Worm (Caenorhabditis elegans) whole organism, L1 larva: ENCODE measurements around the gene ZK697.8.
A peak's percentile ranks its signal among the peaks of the same experiment; 100 is the strongest.

Experiments used
- Y116A8C.19 ChIP-seq: sonication (generic microtip); optimal IDR thresholded peaks from 2 replicates; lab custom pipeline; 2016; ENCODE audit warnings: missing compliant biosample characterization, missing genetic modification characterization, borderline replicate concordance
- ama-1 ChIP-seq: fragments of 150-350 bp; optimal IDR thresholded peaks from 2 replicates; lab custom pipeline; 2014
- ceh-82 ChIP-seq, 3 experiments: fragments of 150-350 bp in 1 of 3; sonication (generic microtip) in 2 of 3; optimal IDR thresholded peaks; 2 replicates each; lab custom pipeline; 2014 to 2017; ENCODE audit warnings: missing biosample characterization in 3 of 3, missing genetic modification characterization in 3 of 3
- ceh-88 ChIP-seq: fragments of 200-800 bp; sonication (Bioruptor generic); IDR thresholded peaks from 2 replicates; pipeline ENCODE4 v1.3.6; 2022; ENCODE audit warnings: missing genetic modification characterization, missing compliant biosample characterization
- ceh-90 ChIP-seq: sonication (generic microtip); optimal IDR thresholded peaks from 2 replicates; lab custom pipeline; 2016; ENCODE audit warnings: missing genetic modification characterization, missing compliant biosample characterization
- dsc-1 ChIP-seq: sonication (generic microtip); optimal IDR thresholded peaks from 2 replicates; lab custom pipeline; 2016; ENCODE audit warnings: mild to moderate bottlenecking, missing genetic modification characterization, missing compliant biosample characterization
- fkh-10 ChIP-seq: sonication (generic microtip); optimal IDR thresholded peaks from 2 replicates; lab custom pipeline; 2017; ENCODE audit warnings: missing biosample characterization, missing genetic modification reagents, missing genetic modification characterization
- fkh-4 ChIP-seq: sonication (generic microtip); optimal IDR thresholded peaks from 2 replicates; lab custom pipeline; 2016; ENCODE audit warnings: missing compliant biosample characterization, missing genetic modification characterization, borderline replicate concordance
- fkh-8 ChIP-seq: sonication (generic microtip); optimal IDR thresholded peaks from 2 replicates; lab custom pipeline; 2016; ENCODE audit warnings: mild to moderate bottlenecking, missing genetic modification characterization, missing compliant biosample characterization
- fos-1 ChIP-seq: fragments of 150-350 bp; optimal IDR thresholded peaks from 2 replicates; lab custom pipeline; 2014; ENCODE audit warnings: missing biosample characterization, missing genetic modification characterization
- irx-1 ChIP-seq: sonication (generic microtip); optimal IDR thresholded peaks from 2 replicates; lab custom pipeline; 2016; ENCODE audit warnings: missing genetic modification characterization, missing compliant biosample characterization
- isw-1 ChIP-seq: fragments of 200-800 bp; sonication (Bioruptor generic); IDR thresholded peaks from 2 replicates; pipeline ENCODE4 v1.3.6; 2022; ENCODE audit warnings: missing genetic modification characterization, missing compliant biosample characterization
- jun-1 ChIP-seq: fragments of 150-350 bp; optimal IDR thresholded peaks from 2 replicates; lab custom pipeline; 2014; ENCODE audit warnings: missing biosample characterization, missing genetic modification reagents, missing genetic modification characterization
- lin-13 ChIP-seq: fragments of 150-350 bp; optimal IDR thresholded peaks from 2 replicates; lab custom pipeline; 2014; ENCODE audit warnings: missing biosample characterization, missing genetic modification reagents, missing genetic modification characterization
- lin-14 ChIP-seq: fragments of 200-800 bp; sonication (Bioruptor generic); optimal IDR thresholded peaks from 2 replicates; lab custom pipeline; 2018; ENCODE audit warnings: mild to moderate bottlenecking, missing genetic modification characterization, moderate library complexity, missing compliant biosample characterization
- lin-35 ChIP-seq, 2 experiments: fragments of 150-350 bp; optimal IDR thresholded peaks; 2 replicates each; lab custom pipeline; 2014; ENCODE audit warnings: missing biosample characterization in 2 of 2, missing genetic modification characterization in 2 of 2, missing genetic modification reagents in 2 of 2
- lin-39 ChIP-seq: fragments of 150-350 bp; optimal IDR thresholded peaks from 2 replicates; lab custom pipeline; 2014; ENCODE audit warnings: missing biosample characterization, missing genetic modification reagents, missing genetic modification characterization
- mep-1 ChIP-seq: fragments of 150-350 bp; optimal IDR thresholded peaks from 2 replicates; lab custom pipeline; 2014; ENCODE audit warnings: missing biosample characterization, missing genetic modification characterization
- nhr-11 ChIP-seq: fragments of 150-350 bp; optimal IDR thresholded peaks from 2 replicates; lab custom pipeline; 2014; ENCODE audit warnings: missing biosample characterization, missing genetic modification characterization
- nhr-20 ChIP-seq: sonication (generic microtip); optimal IDR thresholded peaks from 2 replicates; lab custom pipeline; 2016; ENCODE audit warnings: mild to moderate bottlenecking, missing genetic modification characterization, missing compliant biosample characterization
- nhr-28 ChIP-seq: fragments of 150-350 bp; optimal IDR thresholded peaks from 2 replicates; lab custom pipeline; 2014; ENCODE audit warnings: missing biosample characterization, missing genetic modification characterization
- nhr-47 ChIP-seq: sonication (generic microtip); optimal IDR thresholded peaks from 2 replicates; lab custom pipeline; 2016; ENCODE audit warnings: mild to moderate bottlenecking, missing genetic modification characterization, moderate library complexity, missing compliant biosample characterization
- nhr-71 ChIP-seq: sonication (generic microtip); optimal IDR thresholded peaks from 2 replicates; lab custom pipeline; 2016; ENCODE audit warnings: mild to moderate bottlenecking, missing genetic modification characterization, moderate library complexity, missing compliant biosample characterization
- nhr-90 ChIP-seq: sonication (generic microtip); optimal IDR thresholded peaks from 2 replicates; lab custom pipeline; 2016; ENCODE audit warnings: mild to moderate bottlenecking, missing genetic modification characterization, missing compliant biosample characterization; ENCODE audit not compliant: poor library complexity
- pag-3 ChIP-seq: sonication (generic microtip); optimal IDR thresholded peaks from 2 replicates; lab custom pipeline; 2017; ENCODE audit warnings: missing genetic modification characterization, mild to moderate bottlenecking, missing compliant biosample characterization, antibody characterized with exemption, borderline replicate concordance; ENCODE audit not compliant: insufficient read depth
- pqm-1 ChIP-seq: sonication (generic microtip); optimal IDR thresholded peaks from 3 replicates; lab custom pipeline; 2017; ENCODE audit warnings: missing biosample characterization, missing genetic modification characterization
- rnt-1 ChIP-seq: sonication (generic microtip); optimal IDR thresholded peaks from 2 replicates; lab custom pipeline; 2016; ENCODE audit warnings: mild to moderate bottlenecking, missing genetic modification characterization, moderate library complexity, missing compliant biosample characterization
- skn-1 ChIP-seq: fragments of 150-350 bp; optimal IDR thresholded peaks from 2 replicates; lab custom pipeline; 2014; ENCODE audit warnings: missing biosample characterization, missing genetic modification characterization
- snpc-4 ChIP-seq: fragments of 150-350 bp; optimal IDR thresholded peaks from 2 replicates; lab custom pipeline; 2014; ENCODE audit warnings: missing biosample characterization, missing genetic modification characterization
- snu-23 ChIP-seq: sonication (generic microtip); optimal IDR thresholded peaks from 2 replicates; lab custom pipeline; 2016; ENCODE audit warnings: missing genetic modification characterization, missing compliant biosample characterization
- sptf-1 ChIP-seq: fragments of 150-350 bp; optimal IDR thresholded peaks from 2 replicates; lab custom pipeline; 2014; ENCODE audit warnings: missing biosample characterization, missing genetic modification characterization
- tbx-2 ChIP-seq: sonication (generic microtip); optimal IDR thresholded peaks from 2 replicates; lab custom pipeline; 2016; ENCODE audit warnings: missing genetic modification characterization, missing compliant biosample characterization
- unc-130 ChIP-seq: fragments of 150-350 bp; optimal IDR thresholded peaks from 2 replicates; lab custom pipeline; 2017; ENCODE audit warnings: missing biosample characterization, missing genetic modification characterization, inconsistent platforms
- unc-30 ChIP-seq: sonication (generic microtip); optimal IDR thresholded peaks from 2 replicates; lab custom pipeline; 2017; ENCODE audit warnings: missing biosample characterization, missing genetic modification characterization
- unc-62 ChIP-seq: fragments of 150-350 bp; optimal IDR thresholded peaks from 2 replicates; lab custom pipeline; 2014; ENCODE audit warnings: missing biosample characterization, missing genetic modification reagents, missing genetic modification characterization
- unc-86 ChIP-seq: sonication (generic microtip); optimal IDR thresholded peaks from 2 replicates; lab custom pipeline; 2016; ENCODE audit warnings: missing genetic modification characterization, missing compliant biosample characterization
- unc-98 ChIP-seq: fragments of 200-800 bp; sonication (Bioruptor generic); IDR thresholded peaks from 2 replicates; pipeline ENCODE4 v1.3.6; 2022; ENCODE audit warnings: missing genetic modification characterization, missing compliant biosample characterization
- zip-4 ChIP-seq: fragments of 200-800 bp; sonication (Bioruptor generic); optimal IDR thresholded peaks from 2 replicates; lab custom pipeline; 2018; ENCODE audit warnings: mild to moderate bottlenecking, missing genetic modification characterization, moderate library complexity, missing compliant biosample characterization
- ztf-11 ChIP-seq, 2 experiments: sonication (generic microtip); optimal IDR thresholded peaks; 2 replicates each; lab custom pipeline; 2016 to 2017; ENCODE audit warnings: missing genetic modification characterization in 2 of 2, missing biosample characterization in 1 of 2, missing compliant biosample characterization in 1 of 2
- ztf-4 ChIP-seq: fragments of 150-350 bp; optimal IDR thresholded peaks from 2 replicates; lab custom pipeline; 2014; ENCODE audit warnings: missing biosample characterization, missing genetic modification characterization

ZK697.8 gene

ce11 chrV:1743205-1743870 is 5.6 kb downstream of the ZK697.8 start, which contains the start of gene nhr-256 (continued):
- TF ChIP-seq ztf-11 (tag; optimal IDR thresholded peaks at IDR 0.05; lab: Kevin White, UChicago) (no peak), tbx-2 (tag; lab: Kevin White, UChicago) (peak; percentile 67), ama-1 (no peak), unc-130 (tag; lab: Kevin White, UChicago) (no peak), pag-3 (tag; lab: Kevin White, UChicago) (no peak), mep-1 (tag; lab: Kevin White, UChicago) (peak; percentile 61), nhr-47 (tag; lab: Kevin White, UChicago) (peak; percentile 62), unc-86 (tag; lab: Kevin White, UChicago) (no peak), fos-1 (peak; percentile 38), unc-98 (GFP tag; lab: Robert Waterston, UW) (no peak), ceh-88 (no peak), nhr-11 (peak; percentile 35), snpc-4 (tag; lab: Kevin White, UChicago) (peak; percentile 52), skn-1 (tag; lab: Kevin White, UChicago) (peak; percentile 37), zip-4 (GFP tag; lab: Kevin White, UChicago) (no peak)

- no peak for TF ChIP-seq dsc-1 (tag; lab: Kevin White, UChicago)
- no peak for TF ChIP-seq lin-14 (GFP tag; lab: Kevin White, UChicago)
These were observed 7.9 kb downstream of the ZK697.8 start, which contains the start of gene srab-25 for ce11 chrV:1741074-1741473. Gene srab-25 (minus strand): TSS chrV:1741174.

ce11 chrV:1734569-1734968 is 14.4 kb downstream of the ZK697.8 start, which contains the start of gene str-160:
Gene str-160 (plus strand): TSS chrV:1734869.
- TF ChIP-seq nhr-20 (tag; lab: Kevin White, UChicago) (no peak), nhr-90 (tag; lab: Kevin White, UChicago) (no peak), ceh-82 (tag; optimal IDR thresholded peaks at IDR 0.05; lab: Kevin White, UChicago) (no peak), dsc-1 (tag; lab: Kevin White, UChicago) (no peak), jun-1 (tag; lab: Kevin White, UChicago) (no peak), zip-4 (GFP tag; lab: Kevin White, UChicago) (no peak), unc-62 (GFP tag; lab: Kevin White, UChicago) (no peak), lin-35 (GFP tag; optimal IDR thresholded peaks at IDR 0.05; lab: Kevin White, UChicago) (no peak), ceh-90 (tag; lab: Kevin White, UChicago) (no peak), snu-23 (no peak), Y116A8C.19 (tag; lab: Kevin White, UChicago) (no peak), ztf-4 (tag; lab: Kevin White, UChicago) (no peak), rnt-1 (tag; lab: Kevin White, UChicago) (no peak), tbx-2 (tag; lab: Kevin White, UChicago) (no peak), irx-1 (tag; lab: Kevin White, UChicago) (no peak), pqm-1 (no peak), fkh-4 (no peak), sptf-1 (tag; lab: Kevin White, UChicago) (no peak)

- TF ChIP-seq nhr-20 (tag; lab: Kevin White, UChicago) (peak; percentile 29), unc-30 (no peak)
These were observed 17.0 kb downstream of the ZK697.8 start, which contains the start of gene gst-21 for ce11 chrV:1731918-1732317. Gene gst-21 (minus strand): TSS chrV:1732018.

- TF ChIP-seq lin-13 (no peak), ceh-82 (tag; optimal IDR thresholded peaks at IDR 0.05; lab: Kevin White, UChicago) (no peak), lin-39 (no peak), isw-1 (GFP tag; lab: Robert Waterston, UW) (no peak), jun-1 (tag; lab: Kevin White, UChicago) (no peak), rnt-1 (tag; lab: Kevin White, UChicago) (no peak), nhr-28 (no peak), irx-1 (tag; lab: Kevin White, UChicago) (no peak), nhr-71 (tag; lab: Kevin White, UChicago) (no peak), sptf-1 (tag; lab: Kevin White, UChicago) (no peak), fkh-8 (no peak), fkh-10 (GFP tag; lab: Kevin White, UChicago) (no peak), mep-1 (tag; lab: Kevin White, UChicago) (no peak)
- TF ChIP-seq, all 84 proteins: peak for 0
These were observed 23.6 kb downstream of the ZK697.8 start, which contains the start of gene sri-27 for ce11 chrV:1725353-1725752. Gene sri-27 (plus strand): TSS chrV:1725653.
